Fruit fly (Drosophila melanogaster): ENCODE measurements around the gene Arglu1.

The Arglu1 gene

DNA sequence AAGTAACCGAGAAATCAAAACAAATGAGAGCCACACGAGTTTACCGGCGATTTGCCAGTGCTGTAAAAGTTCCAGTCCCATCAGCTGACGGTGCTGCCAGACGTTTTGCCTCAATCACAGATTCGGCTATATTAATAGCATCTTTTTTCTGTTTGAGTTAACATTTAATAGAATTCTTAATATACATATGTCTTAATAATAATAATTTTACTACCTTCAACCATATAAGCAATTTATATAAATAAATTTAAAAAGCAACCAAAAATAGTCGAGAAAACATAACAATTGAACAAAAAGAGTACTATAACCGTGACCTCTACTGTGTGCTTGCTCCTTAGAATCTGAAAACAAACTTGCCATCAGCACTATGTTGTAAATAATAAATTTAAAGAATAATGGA is 16.2 kb upstream of the Arglu1 start, which contains the start of the genes CG13126 and CG4709 (continued):
- peak; percentile 24 for TF ChIP-seq schlank (tag; optimal IDR thresholded peaks at IDR 0.05)
- peak; percentile 53 for TF ChIP-seq CG5953 (GFP tag; IDR thresholded peaks at IDR 0.05)
- TF ChIP-seq CG10366 (GFP tag; IDR thresholded peaks at IDR 0.05) = peak; percentile 87
- TF ChIP-seq CG10209 (GFP tag; optimal IDR thresholded peaks at IDR 0.05) = peak; percentile 91
- no peak for TF ChIP-seq Hr39 (optimal IDR thresholded peaks at IDR 0.05)
- peak; percentile 71 for TF ChIP-seq CG5180 (GFP tag; optimal IDR thresholded peaks at IDR 0.05)
- TF ChIP-seq gfzf (GFP tag; optimal IDR thresholded peaks at IDR 0.05) = no peak
- TF ChIP-seq Ptx1 (GFP tag; IDR thresholded peaks at IDR 0.05) = peak; percentile 93
- peak; percentile 76; the same call in 1 of the 2 replicates for TF ChIP-seq klu (GFP tag; IDR thresholded peaks at IDR 0.05)
- TF ChIP-seq scrt (GFP tag; optimal IDR thresholded peaks at IDR 0.05) = peak; percentile 87
- no peak for TF ChIP-seq ERR (GFP tag; optimal IDR thresholded peaks at IDR 0.05)
- peak; percentile 75 for TF ChIP-seq CG13123 (GFP tag; optimal IDR thresholded peaks at IDR 0.05)
- TF ChIP-seq CG3995 (GFP tag; optimal IDR thresholded peaks at IDR 0.05) = peak; percentile 80
- peak; percentile 20 for TF ChIP-seq dm (GFP tag; optimal IDR thresholded peaks at IDR 0.05)
- peak; percentile 68 for TF ChIP-seq gsb (GFP tag; IDR thresholded peaks at IDR 0.05)
- TF ChIP-seq zfh2 (GFP tag; optimal IDR thresholded peaks at IDR 0.05) = peak; percentile 49
- TF ChIP-seq stwl (tag; optimal IDR thresholded peaks at IDR 0.05) = peak; percentile 81
- peak; percentile 24 for TF ChIP-seq Sry-δ (GFP tag; optimal IDR thresholded peaks at IDR 0.05)
- TF ChIP-seq Drgx (GFP tag; IDR thresholded peaks at IDR 0.05) = peak; percentile 91
- no peak for TF ChIP-seq CG15479 (GFP tag; optimal IDR thresholded peaks at IDR 0.05)
- TF ChIP-seq H15 (GFP tag; IDR thresholded peaks at IDR 0.05) = peak; percentile 80
- peak; percentile 48; the same call in 2 of the 4 replicates for TF ChIP-seq Gug (GFP tag; IDR thresholded peaks at IDR 0.05)
- peak; percentile 79 for TF ChIP-seq slou (GFP tag; optimal IDR thresholded peaks at IDR 0.05)
- no peak for TF ChIP-seq CG9876 (GFP tag; optimal IDR thresholded peaks at IDR 0.05)
- peak; percentile 89 for TF ChIP-seq Awh (GFP tag; IDR thresholded peaks at IDR 0.05)
- TF ChIP-seq zen2 (GFP tag; IDR thresholded peaks at IDR 0.05; ENCODE audit: partially characterized antibody) = no peak
- TF ChIP-seq Dek (tag; optimal IDR thresholded peaks at IDR 0.05) = peak; percentile 92
- TF ChIP-seq CG10543 (GFP tag; optimal IDR thresholded peaks at IDR 0.05) = peak; percentile 63
- peak; percentile 95 for TF ChIP-seq CG17359 (tag; optimal IDR thresholded peaks at IDR 0.05)
- TF ChIP-seq CG30020 (tag; optimal IDR thresholded peaks at IDR 0.05) = peak; percentile 78
- peak; percentile 16 for TF ChIP-seq CG10274 (GFP tag; optimal IDR thresholded peaks at IDR 0.05)
- peak; percentile 77 for TF ChIP-seq CG15011 (GFP tag; optimal IDR thresholded peaks at IDR 0.05)
- TF ChIP-seq gce (GFP tag; IDR thresholded peaks at IDR 0.05) = peak; percentile 73; the same call in 2 of the 3 replicates
- TF ChIP-seq shn (GFP tag; optimal IDR thresholded peaks at IDR 0.05) = no peak
- TF ChIP-seq sisA (GFP tag; IDR thresholded peaks at IDR 0.05) = peak; percentile 79
- TF ChIP-seq lov (optimal IDR thresholded peaks at IDR 0.05) = no peak
- TF ChIP-seq lov (GFP tag; IDR thresholded peaks at IDR 0.05) = peak; percentile 68; the same call in 2 of the 3 replicates
- TF ChIP-seq hb (GFP tag; IDR thresholded peaks at IDR 0.05; ENCODE audit: partially characterized antibody) = no peak
- TF ChIP-seq kay (GFP tag; optimal IDR thresholded peaks at IDR 0.05) = peak; percentile 82
- no peak for TF ChIP-seq tna (GFP tag; IDR thresholded peaks at IDR 0.05; ENCODE audit: partially characterized antibody)
- TF ChIP-seq CG4282 (GFP tag; optimal IDR thresholded peaks at IDR 0.05) = no peak
- peak; percentile 85 for TF ChIP-seq CG9215 (GFP tag; IDR thresholded peaks at IDR 0.05)
- TF ChIP-seq CG15601 (tag; optimal IDR thresholded peaks at IDR 0.05) = peak; percentile 90
- peak; percentile 71; the same call in 1 of the 2 replicates for TF ChIP-seq rib (GFP tag; IDR thresholded peaks at IDR 0.05)
- no peak for TF ChIP-seq CG8478 (optimal IDR thresholded peaks at IDR 0.05)
- TF ChIP-seq Ets65A (GFP tag) = peak; percentile 90
- TF ChIP-seq tio (GFP tag; optimal IDR thresholded peaks at IDR 0.05) = peak; percentile 78
- TF ChIP-seq CG3407 (GFP tag; optimal IDR thresholded peaks at IDR 0.05) = peak; percentile 79
- TF ChIP-seq Dll (GFP tag; IDR thresholded peaks at IDR 0.05; ENCODE audit: partially characterized antibody) = no peak
- peak; percentile 76 for TF ChIP-seq CG4328 (GFP tag; optimal IDR thresholded peaks at IDR 0.05)
- no peak for TF ChIP-seq vnd (GFP tag; IDR thresholded peaks at IDR 0.05; ENCODE audit: partially characterized antibody)
- no peak for TF ChIP-seq eve (GFP tag; optimal IDR thresholded peaks at IDR 0.05)
